Worm (Caenorhabditis elegans) whole organism, L4 larva: ENCODE results near the gene mab-3.

ENCODE experiments used
- Y5F2A.4 ChIP-seq: fragments of 200-800 bp; sonication (Bioruptor generic); optimal IDR thresholded peaks from 2 replicates; lab custom pipeline; 2018; ENCODE audit warnings: mild to moderate bottlenecking, missing genetic modification characterization, missing compliant biosample characterization
- ZK546.5 ChIP-seq, 2 experiments: sonication (generic microtip); optimal IDR thresholded peaks; 2 replicates each; lab custom pipeline; 2017; ENCODE audit warnings: missing biosample characterization in 2 of 2, missing genetic modification characterization in 2 of 2
- ama-1 ChIP-seq: fragments of 150-350 bp; optimal IDR thresholded peaks from 2 replicates; lab custom pipeline; 2014; ENCODE audit warnings: inconsistent platforms, mixed read lengths
- ceh-28 ChIP-seq: fragments of 150-350 bp; optimal IDR thresholded peaks from 2 replicates; lab custom pipeline; 2014; ENCODE audit warnings: missing biosample characterization, missing genetic modification reagents, missing genetic modification characterization
- ceh-32 ChIP-seq: sonication (generic microtip); optimal IDR thresholded peaks from 2 replicates; lab custom pipeline; 2016; ENCODE audit warnings: mild to moderate bottlenecking, missing genetic modification characterization, missing compliant biosample characterization; ENCODE audit not compliant: poor library complexity
- duxl-1 ChIP-seq: sonication (generic microtip); optimal IDR thresholded peaks from 2 replicates; lab custom pipeline; 2016; ENCODE audit warnings: mild to moderate bottlenecking, missing genetic modification characterization, moderate library complexity, missing compliant biosample characterization; ENCODE audit not compliant: poor library complexity
- hlh-11 ChIP-seq: fragments of 200-800 bp; sonication (Bioruptor generic); optimal IDR thresholded peaks from 2 replicates; lab custom pipeline; 2018; ENCODE audit warnings: mild to moderate bottlenecking, missing genetic modification characterization, missing compliant biosample characterization
- mxl-3 ChIP-seq: fragments of 200-800 bp; sonication (Bioruptor generic); optimal IDR thresholded peaks from 2 replicates; lab custom pipeline; 2018; ENCODE audit warnings: mild to moderate bottlenecking, missing genetic modification characterization, missing compliant biosample characterization
- nhr-76 ChIP-seq: fragments of 150-350 bp; optimal IDR thresholded peaks from 2 replicates; lab custom pipeline; 2014; ENCODE audit warnings: missing biosample characterization, missing genetic modification characterization
- skn-1 ChIP-seq: fragments of 150-350 bp; optimal IDR thresholded peaks from 2 replicates; lab custom pipeline; 2014; ENCODE audit warnings: missing biosample characterization, missing genetic modification characterization

DNA sequence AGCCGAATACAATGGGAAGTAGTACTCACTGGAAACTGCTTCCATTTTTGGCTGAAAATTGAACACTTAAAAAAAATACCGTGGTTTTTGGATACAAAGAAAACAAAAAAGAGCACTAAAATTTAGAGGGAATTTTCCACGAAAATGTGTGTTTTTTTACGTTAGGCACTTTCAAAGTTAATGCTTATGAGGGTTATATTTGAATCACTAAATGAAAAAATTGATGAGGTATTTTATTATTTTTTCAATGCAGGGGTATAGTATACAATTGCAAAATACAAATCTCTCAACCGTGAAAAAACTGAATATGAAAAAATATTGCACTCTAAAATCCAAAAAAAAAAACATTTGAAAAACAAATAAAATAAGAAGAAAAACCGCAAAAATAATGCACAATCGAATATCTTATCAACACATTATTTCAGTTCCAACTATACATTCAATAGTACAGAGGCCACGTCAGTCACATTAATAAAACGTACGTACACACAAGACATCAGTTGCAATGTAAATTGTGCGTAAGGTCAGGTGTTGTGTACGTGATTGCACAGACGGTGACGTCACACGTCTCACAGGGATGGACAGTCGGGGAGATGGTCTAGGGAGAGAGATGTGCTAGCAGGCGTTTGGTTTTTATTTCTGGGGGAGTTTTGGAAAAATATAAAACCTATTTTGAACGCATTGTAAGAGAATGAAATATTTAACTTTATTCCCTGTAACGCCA, 38.0 kb downstream of the mab-3 start, which contains the start of gene aqp-10:
- no peak for TF ChIP-seq Y5F2A.4 (GFP tag; lab: Kevin White, UChicago)
- TF ChIP-seq nhr-76 (tag; lab: Kevin White, UChicago), result no peak
- TF ChIP-seq ZK546.5 (tag; optimal IDR thresholded peaks at IDR 0.05; lab: Kevin White, UChicago), result no peak
- peak; percentile 80 for TF ChIP-seq hlh-11 (tag; lab: Kevin White, UChicago)
- no peak for TF ChIP-seq ama-1
- no peak for TF ChIP-seq duxl-1 (tag; lab: Kevin White, UChicago)
- TF ChIP-seq ceh-32 (tag; lab: Kevin White, UChicago), result no peak
- TF ChIP-seq mxl-3 (GFP tag; lab: Kevin White, UChicago), result peak; percentile 5
- no peak for TF ChIP-seq ceh-28 (tag; lab: Kevin White, UChicago)
- TF ChIP-seq skn-1 (tag; lab: Kevin White, UChicago), result no peak
